Fruit fly (Drosophila melanogaster): ENCODE measurements around the gene Sik2.

- TF ChIP-seq psq (optimal IDR thresholded peaks at IDR 0.05) (no peak), CG8478 (optimal IDR thresholded peaks at IDR 0.05) (no peak)
Observed at dm6 chrX:2075846-2076377, 14.2 kb upstream of the Sik2 start, which contains the start of gene CG4045.
